Fruit fly (Drosophila melanogaster): ENCODE measurements around the gene pasha.

The pasha gene

dm6 chr3R:31609413-31610054 is 8.2 kb upstream of the pasha start (continued):
- TF ChIP-seq CG7963 (GFP tag; IDR thresholded peaks at IDR 0.05; ENCODE audit: partially characterized antibody) (no peak), dm (GFP tag; optimal IDR thresholded peaks at IDR 0.05) (peak; percentile 22), Bdp1 (GFP tag; optimal IDR thresholded peaks at IDR 0.05) (no peak), CG17612 (GFP tag; IDR thresholded peaks at IDR 0.05) (no peak), CG13624 (GFP tag; optimal IDR thresholded peaks at IDR 0.05) (no peak), maf-S (GFP tag; optimal IDR thresholded peaks at IDR 0.05) (peak; percentile 13), Lhr (GFP tag; optimal IDR thresholded peaks at IDR 0.05) (peak; percentile 33), lov (optimal IDR thresholded peaks at IDR 0.05) (no peak), lov (GFP tag; IDR thresholded peaks at IDR 0.05) (no peak), D (optimal IDR thresholded peaks at IDR 0.05) (peak; percentile 29), D (GFP tag; optimal IDR thresholded peaks at IDR 0.05) (no peak), Gug (GFP tag; IDR thresholded peaks at IDR 0.05) (0 out of 4 replicates have a peak, but pooled peaks have one; percentile 6), CG12659 (GFP tag; optimal IDR thresholded peaks at IDR 0.05) (peak; percentile 75), Stat92E (GFP tag; optimal IDR thresholded peaks at IDR 0.05) (peak in 1 of 3 experiments; percentile 48), dmrt11E (tag; optimal IDR thresholded peaks at IDR 0.05) (no peak), CG12744 (GFP tag; optimal IDR thresholded peaks at IDR 0.05) (peak; percentile 17), CG3995 (GFP tag; optimal IDR thresholded peaks at IDR 0.05) (no peak), crp (GFP tag; optimal IDR thresholded peaks at IDR 0.05) (peak in 1 of 2 experiments; percentile 26), bigmax (GFP tag; optimal IDR thresholded peaks at IDR 0.05) (peak; percentile 52), chn (GFP tag; optimal IDR thresholded peaks at IDR 0.05) (peak; percentile 40), twi (tag; optimal IDR thresholded peaks at IDR 0.05) (peak; percentile 7), Vsx1 (GFP tag; optimal IDR thresholded peaks at IDR 0.05) (no peak), CG9215 (GFP tag; IDR thresholded peaks at IDR 0.05) (no peak), Atf-2 (GFP tag; optimal IDR thresholded peaks at IDR 0.05) (peak; percentile 10), ttk (GFP tag; IDR thresholded peaks at IDR 0.05) (no peak), CG1792 (GFP tag; optimal IDR thresholded peaks at IDR 0.05) (peak; percentile 32), CG2202 (tag; optimal IDR thresholded peaks at IDR 0.05) (peak; percentile 14), CG3838 (GFP tag; optimal IDR thresholded peaks at IDR 0.05) (no peak), pfk (GFP tag; optimal IDR thresholded peaks at IDR 0.05) (peak; percentile 80), CG2712 (tag; optimal IDR thresholded peaks at IDR 0.05) (peak; percentile 40), Elba2 (GFP tag; optimal IDR thresholded peaks at IDR 0.05) (peak; percentile 23), chif (GFP tag; optimal IDR thresholded peaks at IDR 0.05) (peak in 1 of 2 experiments; percentile 13), Dbx (GFP tag; IDR thresholded peaks at IDR 0.05) (no peak), CkIIα-i1 (GFP tag; IDR thresholded peaks at IDR 0.05) (no peak), CG6765 (GFP tag; optimal IDR thresholded peaks at IDR 0.05) (peak; percentile 47), unpg (GFP tag; optimal IDR thresholded peaks at IDR 0.05) (peak; percentile 30), Myb (GFP tag; optimal IDR thresholded peaks at IDR 0.05) (peak; percentile 20), CoRest (tag; optimal IDR thresholded peaks at IDR 0.05) (peak; percentile 5), Nf-YB (GFP tag; optimal IDR thresholded peaks at IDR 0.05) (peak; percentile 4), gro (GFP tag; optimal IDR thresholded peaks at IDR 0.05) (peak; percentile 28), CG8281 (tag; optimal IDR thresholded peaks at IDR 0.05) (no peak), sens-2 (GFP tag; IDR thresholded peaks at IDR 0.05) (no peak), Meics (GFP tag; optimal IDR thresholded peaks at IDR 0.05) (peak; percentile 3), stwl (tag; optimal IDR thresholded peaks at IDR 0.05) (peak; percentile 72), CG1603 (tag; optimal IDR thresholded peaks at IDR 0.05) (peak; percentile 85), CG1529 (GFP tag; optimal IDR thresholded peaks at IDR 0.05) (no peak), Deaf1 (tag; optimal IDR thresholded peaks at IDR 0.05) (peak; percentile 29), Asciz (GFP tag; optimal IDR thresholded peaks at IDR 0.05) (peak; percentile 40), CG10274 (GFP tag; optimal IDR thresholded peaks at IDR 0.05) (no peak), nau (GFP tag; optimal IDR thresholded peaks at IDR 0.05) (no peak)

All from whole organism, embryonic.